Worm (Caenorhabditis elegans) whole organism, young adult: ENCODE results near the gene K08F8.15.

Experiments
- akir-1 ChIP-seq: fragments of 200-800 bp; sonication (Bioruptor generic); optimal IDR thresholded peaks from 2 replicates; lab custom pipeline; 2018; ENCODE audit warnings: mild to moderate bottlenecking, missing genetic modification characterization, moderate library complexity, missing compliant biosample characterization
- nhr-27 ChIP-seq: fragments of 200-800 bp; sonication (Bioruptor generic); optimal IDR thresholded peaks from 2 replicates; lab custom pipeline; 2018; ENCODE audit warnings: mild to moderate bottlenecking, missing genetic modification characterization, moderate library complexity, missing compliant biosample characterization
- unc-62 ChIP-seq: fragments of 150-350 bp; optimal IDR thresholded peaks from 2 replicates; lab custom pipeline; 2014; ENCODE audit warnings: missing biosample characterization, missing genetic modification reagents, missing genetic modification characterization

DNA sequence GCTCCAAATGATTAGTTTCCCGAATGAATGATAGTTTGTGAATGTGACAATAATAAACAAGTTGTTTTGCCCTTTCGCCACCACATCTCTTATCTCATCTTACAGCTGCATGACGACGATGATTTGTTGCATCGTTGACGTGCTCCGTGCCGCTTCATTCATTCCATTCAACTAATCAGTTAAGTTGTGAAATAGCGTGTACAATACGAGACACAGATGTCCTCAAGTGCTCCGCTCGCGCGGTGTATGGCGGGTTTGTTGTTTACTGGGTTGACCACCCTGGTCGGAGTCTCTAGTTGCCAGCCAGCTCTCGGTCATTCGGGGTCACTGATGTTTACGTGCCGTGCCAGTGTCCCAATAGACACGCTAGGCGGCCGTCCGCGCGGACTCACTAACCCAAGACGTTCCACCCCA is 18.7 kb upstream of the K08F8.15 start:
- TF ChIP-seq akir-1 (GFP tag; lab: Kevin White, UChicago) (no peak), nhr-27 (tag; lab: Kevin White, UChicago) (no peak), unc-62 (no peak)
